Worm (Caenorhabditis elegans): ENCODE results near the gene ZK285.2.

ZK285.2 gene

DNA sequence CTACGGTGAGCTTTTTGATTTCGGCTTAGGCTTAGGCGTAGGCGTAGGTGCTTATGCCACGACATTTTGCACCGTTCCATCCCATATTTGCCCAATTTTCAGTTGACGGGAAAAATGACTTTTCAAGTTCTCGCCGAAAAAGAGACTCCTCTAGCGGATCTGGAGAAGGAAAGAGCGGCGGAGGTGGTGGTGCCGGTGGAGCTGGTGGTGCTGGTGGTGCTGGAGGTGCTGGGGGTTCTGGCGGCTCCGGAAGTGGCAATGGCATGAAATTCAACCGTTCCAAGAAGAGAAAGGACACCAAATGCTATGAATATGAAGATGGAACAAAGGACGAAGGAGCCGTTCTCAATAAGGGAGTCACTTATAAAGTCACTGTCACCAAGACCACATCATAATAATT, 379 bp downstream of the ZK285.2 start:
- TF ChIP-seq pag-3 (tag; optimal IDR thresholded peaks at IDR 0.05; ENCODE audit: borderline replicate concordance, insufficient read depth) = no peak
- TF ChIP-seq ceh-90 (tag; optimal IDR thresholded peaks at IDR 0.05) = no peak
- no peak for TF ChIP-seq egl-13 (tag; optimal IDR thresholded peaks at IDR 0.05)
- no peak for TF ChIP-seq C34B4.2 (tag; optimal IDR thresholded peaks at IDR 0.05)
- TF ChIP-seq nhr-85 (tag) = no peak
- TF ChIP-seq lin-14 (GFP tag; optimal IDR thresholded peaks at IDR 0.05) = no peak
- no peak for TF ChIP-seq hlh-17 (GFP tag; optimal IDR thresholded peaks at IDR 0.05; ENCODE audit: borderline replicate concordance)
- no peak for TF ChIP-seq nhr-47 (tag; optimal IDR thresholded peaks at IDR 0.05)
- TF ChIP-seq sptf-1 (tag; optimal IDR thresholded peaks at IDR 0.05) = no peak
- TF ChIP-seq nhr-71 (tag; optimal IDR thresholded peaks at IDR 0.05) = no peak
- no peak for TF ChIP-seq fkh-4 (tag; optimal IDR thresholded peaks at IDR 0.05; ENCODE audit: borderline replicate concordance)
- TF ChIP-seq zag-1 (tag; optimal IDR thresholded peaks at IDR 0.05) = no peak
- no peak for TF ChIP-seq efl-3 (GFP tag; optimal IDR thresholded peaks at IDR 0.05)
- no peak for TF ChIP-seq ets-5 (GFP tag; IDR thresholded peaks at IDR 0.05)
- TF ChIP-seq unc-130 (tag; optimal IDR thresholded peaks at IDR 0.05) = no peak
- TF ChIP-seq nhr-28 (tag; optimal IDR thresholded peaks at IDR 0.05) = no peak
- TF ChIP-seq grh-1 (GFP tag; IDR thresholded peaks at IDR 0.05) = no peak
- no peak for TF ChIP-seq aly-2 (tag; optimal IDR thresholded peaks at IDR 0.05)
- TF ChIP-seq mdl-1 (tag; optimal IDR thresholded peaks at IDR 0.05) = no peak
- TF ChIP-seq unc-98 (GFP tag; IDR thresholded peaks at IDR 0.05) = no peak

DNA sequence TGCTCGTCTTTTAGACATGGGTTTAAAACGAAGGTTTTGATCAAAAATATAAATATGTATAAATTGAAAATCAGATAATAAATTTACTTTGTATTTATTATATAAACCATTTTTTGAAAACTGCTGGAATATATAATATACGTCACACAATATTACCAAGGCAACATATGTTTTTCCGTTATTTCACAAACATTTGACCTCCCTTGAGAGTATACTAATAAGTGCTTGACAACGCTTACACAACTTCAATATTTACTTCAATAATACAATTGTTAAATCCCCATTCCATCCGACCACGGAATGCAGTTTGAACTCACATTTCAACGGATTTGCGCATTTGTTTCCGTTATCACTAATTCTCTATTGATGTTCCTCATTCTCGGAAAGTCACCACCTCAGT, 835 bp downstream of the ZK285.2 start, which contains the start of gene str-198:
str-198 (plus strand) TSS at position 301 of the 400 bp plus-strand sequence.
- TF ChIP-seq lin-39 (tag; optimal IDR thresholded peaks at IDR 0.05) = no peak
- TF ChIP-seq hpl-2 (GFP tag; optimal IDR thresholded peaks at IDR 0.05) = no peak
- no peak for TF ChIP-seq lir-3 (tag; optimal IDR thresholded peaks at IDR 0.05; ENCODE audit: poor library complexity)
- TF ChIP-seq fkh-8 (tag; optimal IDR thresholded peaks at IDR 0.05) = no peak
- no peak for TF ChIP-seq ceh-8 (GFP tag; optimal IDR thresholded peaks at IDR 0.05)
- TF ChIP-seq mab-9 (GFP tag; IDR thresholded peaks at IDR 0.05) = no peak
- no peak for TF ChIP-seq unc-98 (GFP tag; IDR thresholded peaks at IDR 0.05)
- TF ChIP-seq hlh-4 (tag; optimal IDR thresholded peaks at IDR 0.05) = no peak
- TF ChIP-seq tbx-2 (tag; optimal IDR thresholded peaks at IDR 0.05) = no peak
- no peak for TF ChIP-seq nhr-85 (tag)
- no peak for TF ChIP-seq F16B12.6 (tag; optimal IDR thresholded peaks at IDR 0.05)
- TF ChIP-seq ceh-88 (GFP tag; IDR thresholded peaks at IDR 0.05) = no peak
- no peak for TF ChIP-seq rnt-1 (tag; optimal IDR thresholded peaks at IDR 0.05)
- no peak for TF ChIP-seq efl-1 (optimal IDR thresholded peaks at IDR 0.05)
- no peak for TF ChIP-seq efl-1 (GFP tag; optimal IDR thresholded peaks at IDR 0.05 in 1 of 2)
- TF ChIP-seq pag-3 (tag; optimal IDR thresholded peaks at IDR 0.05; ENCODE audit: borderline replicate concordance, insufficient read depth) = no peak
- no peak for TF ChIP-seq jun-1 (tag; optimal IDR thresholded peaks at IDR 0.05)

DNA sequence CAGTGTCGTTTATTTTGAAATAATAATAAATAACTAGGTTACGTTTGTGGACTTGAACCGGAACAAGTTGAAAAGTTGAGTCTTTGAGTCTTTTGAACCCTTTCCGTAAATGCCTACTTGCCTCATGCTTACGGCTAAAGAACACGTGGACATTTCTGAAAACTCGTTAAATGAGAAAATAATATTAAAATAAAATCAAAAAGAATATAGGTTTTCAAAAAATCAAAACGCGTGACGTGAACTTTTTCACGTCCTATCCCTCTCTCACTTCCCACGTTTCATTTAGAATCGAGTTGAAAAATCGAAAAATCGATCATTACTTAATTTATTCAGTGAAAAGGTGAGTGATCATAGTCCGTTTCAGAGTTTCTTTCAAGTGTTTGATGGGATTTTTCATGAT, 2.5 kb downstream of the ZK285.2 start, which contains the start of gene best-12:
best-12 (plus strand) TSS at position 301 of the 400 bp plus-strand sequence.
- TF ChIP-seq pax-3 (tag; optimal IDR thresholded peaks at IDR 0.05) = no peak
- TF ChIP-seq blmp-1 (tag; optimal IDR thresholded peaks at IDR 0.05) = no peak
- TF ChIP-seq snpc-4 (tag; optimal IDR thresholded peaks at IDR 0.05) = no peak
- no peak for TF ChIP-seq hpl-2 (GFP tag; optimal IDR thresholded peaks at IDR 0.05)
- TF ChIP-seq hlh-17 (GFP tag; optimal IDR thresholded peaks at IDR 0.05; ENCODE audit: borderline replicate concordance) = no peak
- TF ChIP-seq aly-2 (tag; optimal IDR thresholded peaks at IDR 0.05) = no peak
- no peak for TF ChIP-seq snu-23 (GFP tag; optimal IDR thresholded peaks at IDR 0.05)
- no peak for TF ChIP-seq grh-1 (GFP tag; IDR thresholded peaks at IDR 0.05)
- TF ChIP-seq nhr-71 (tag; optimal IDR thresholded peaks at IDR 0.05) = no peak
- no peak for TF ChIP-seq ceh-82 (tag; optimal IDR thresholded peaks at IDR 0.05)
- TF ChIP-seq sptf-1 (tag; optimal IDR thresholded peaks at IDR 0.05) = no peak
- TF ChIP-seq lir-3 (tag; optimal IDR thresholded peaks at IDR 0.05; ENCODE audit: poor library complexity) = no peak
- TF ChIP-seq elt-2 (tag; optimal IDR thresholded peaks at IDR 0.05) = no peak
- no peak for TF ChIP-seq tlp-1 (tag; optimal IDR thresholded peaks at IDR 0.05)
